Worm (Caenorhabditis elegans): Measurements from ENCODE around the gene mob-3.

mob-3 gene

DNA sequence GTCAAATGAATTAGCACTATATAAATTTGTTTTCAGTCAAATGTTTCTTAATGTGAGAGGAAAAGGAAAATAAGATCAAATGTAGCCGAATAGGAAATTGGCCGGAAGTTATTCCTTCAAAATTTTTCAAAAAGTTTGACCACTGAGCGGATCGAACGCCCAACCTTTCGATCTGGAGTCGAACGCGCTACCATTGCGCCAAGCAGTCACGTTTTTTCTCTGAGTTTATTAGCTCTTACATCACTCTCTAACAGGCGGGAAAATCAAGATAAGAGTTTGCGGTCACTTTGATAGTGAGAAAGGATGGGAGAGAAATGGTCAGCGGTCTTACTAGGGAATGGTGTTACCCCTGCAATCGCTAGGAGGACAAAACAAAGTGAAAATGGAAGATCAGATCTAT is 44.7 kb downstream of the mob-3 start (continued):
- TF ChIP-seq spr-1 (tag; optimal IDR thresholded peaks at IDR 0.05) (no peak), snpc-1.2 (GFP tag; IDR thresholded peaks at IDR 0.05) (peak; percentile 83), hlh-11 (tag; optimal IDR thresholded peaks at IDR 0.05) (peak; percentile 9), nhr-28 (tag; optimal IDR thresholded peaks at IDR 0.05) (no peak), lim-7 (GFP tag; IDR thresholded peaks at IDR 0.05) (peak; percentile 92), unc-130 (GFP tag; optimal IDR thresholded peaks at IDR 0.05) (no peak), madf-5 (GFP tag; IDR thresholded peaks at IDR 0.05) (peak in 1 of 2 experiments; percentile 74; a peak in 1 of 4 replicates), dmd-8 (GFP tag; IDR thresholded peaks at IDR 0.05) (peak; percentile 82), mdl-1 (tag; optimal IDR thresholded peaks at IDR 0.05) (peak in 1 of 2 experiments; percentile 32), F26F4.8 (GFP tag; conservative IDR thresholded peaks at IDR 0.05) (no peak), nhr-41 (GFP tag; IDR thresholded peaks at IDR 0.05) (peak; percentile 48; the same call in 1 of the 2 replicates), dmd-9 (GFP tag; IDR thresholded peaks at IDR 0.05) (peak; percentile 37; the same call in 1 of the 2 replicates)

DNA sequence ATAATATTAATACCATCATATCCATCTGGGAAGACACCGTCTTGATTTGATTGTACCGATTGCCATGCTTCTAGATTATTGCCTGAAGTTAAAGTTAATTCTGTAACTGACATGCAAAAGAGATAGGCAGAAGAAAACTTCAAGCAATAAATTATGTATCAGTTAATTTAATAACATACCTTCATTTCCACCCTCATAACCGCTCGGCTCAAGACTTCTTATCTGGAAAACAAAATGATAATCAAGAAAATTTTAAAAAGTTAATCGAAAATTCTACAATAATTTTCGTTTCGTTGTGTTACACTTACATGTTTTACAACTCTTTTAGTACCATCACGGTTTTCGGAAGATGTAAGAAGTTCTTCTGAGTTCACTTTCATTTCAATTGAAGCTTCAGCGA is 46.6 kb downstream of the mob-3 start:
- TF ChIP-seq unc-62 (GFP tag; optimal IDR thresholded peaks at IDR 0.05 in 1 of 2) (peak in 1 of 2 experiments; percentile 86), unc-62 (tag; optimal IDR thresholded peaks at IDR 0.05) (no peak), F10B5.3 (tag; optimal IDR thresholded peaks at IDR 0.05) (no peak)

DNA sequence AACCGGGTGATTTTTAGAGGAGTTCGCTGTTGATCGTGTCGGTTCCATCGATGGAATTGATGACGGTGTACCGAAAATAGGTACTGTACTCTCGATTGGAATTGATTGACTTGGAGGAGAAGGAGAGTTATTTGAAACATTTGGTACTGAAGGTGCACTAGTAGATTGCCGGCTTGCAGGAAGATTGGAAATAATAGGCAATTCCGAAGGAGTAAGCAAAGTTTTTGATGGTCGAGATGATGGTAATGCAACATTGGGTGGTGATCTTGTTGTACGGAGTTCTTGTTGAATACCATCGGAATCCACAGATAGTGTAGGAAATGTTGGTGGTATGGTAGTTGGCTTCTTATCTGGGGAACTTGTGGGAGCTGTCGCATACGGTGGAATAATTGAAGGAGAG is 49.6 kb downstream of the mob-3 start:
- peak; percentile 96 for TF ChIP-seq aha-1 (tag)
- no peak for TF ChIP-seq ztf-7 (tag; optimal IDR thresholded peaks at IDR 0.05)

DNA sequence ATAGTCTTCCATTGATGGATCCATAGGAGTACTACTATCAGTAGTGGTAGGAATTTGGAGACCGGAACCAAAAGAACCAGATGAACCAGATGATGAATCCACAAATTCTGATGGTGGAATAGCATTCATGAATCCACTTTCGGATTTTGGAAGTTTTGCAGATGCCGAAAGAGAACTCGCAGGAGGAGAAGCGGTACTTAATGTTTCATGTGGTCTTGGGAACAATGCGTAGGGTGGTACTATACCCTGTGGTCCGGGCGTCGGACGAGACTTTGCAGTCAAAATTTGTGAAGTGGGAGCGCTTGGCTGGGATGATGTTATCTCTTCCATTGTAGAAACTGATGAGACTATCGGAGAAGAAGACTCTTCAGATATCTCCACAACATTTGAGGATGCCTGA is 50.7 kb downstream of the mob-3 start:
- peak in 1 of 2 experiments; percentile 70 for TF ChIP-seq unc-62 (GFP tag; optimal IDR thresholded peaks at IDR 0.05 in 1 of 2)
- TF ChIP-seq unc-62 (tag; optimal IDR thresholded peaks at IDR 0.05) = no peak
- TF ChIP-seq ZK546.5 (tag; optimal IDR thresholded peaks at IDR 0.05) = no peak
- peak; percentile 95 for TF ChIP-seq aha-1 (tag)
